Worm (Caenorhabditis elegans): ENCODE measurements around the gene aff-1.

The aff-1 gene

DNA sequence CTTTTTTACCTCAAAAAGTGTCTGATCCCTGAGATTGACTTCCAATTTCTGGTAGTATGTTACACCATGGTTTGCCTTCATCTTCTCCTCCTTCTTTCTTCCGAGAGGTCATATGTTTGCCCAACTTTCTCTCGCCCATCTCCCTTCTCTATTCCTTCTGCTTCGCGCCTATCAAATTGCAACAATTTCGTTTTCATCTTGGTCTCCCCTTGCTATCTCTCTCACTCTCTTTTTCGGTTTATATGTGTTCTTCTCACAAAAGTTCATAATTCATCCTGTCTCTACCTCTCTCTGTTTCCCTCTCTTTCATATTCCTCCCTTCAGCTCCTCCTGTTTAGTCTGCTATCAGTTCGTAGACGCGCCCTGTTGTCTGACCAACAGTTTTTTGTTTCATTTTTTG, 36.8 kb downstream of the aff-1 start:
- TF ChIP-seq ceh-82 (tag; optimal IDR thresholded peaks at IDR 0.05): no peak
- no peak for TF ChIP-seq fkh-10 (GFP tag; optimal IDR thresholded peaks at IDR 0.05)
- no peak for TF ChIP-seq elt-1 (tag; optimal IDR thresholded peaks at IDR 0.05)
- no peak for TF ChIP-seq ztf-11 (tag; optimal IDR thresholded peaks at IDR 0.05)
- no peak for TF ChIP-seq hmg-11 (tag; optimal IDR thresholded peaks at IDR 0.05)
- TF ChIP-seq nhr-237 (tag; optimal IDR thresholded peaks at IDR 0.05): no peak
- TF ChIP-seq ama-1 (optimal IDR thresholded peaks at IDR 0.05): no peak
- no peak for TF ChIP-seq lin-39 (tag; optimal IDR thresholded peaks at IDR 0.05)
- peak; percentile 55 for TF ChIP-seq unc-62 (GFP tag; optimal IDR thresholded peaks at IDR 0.05)
- no peak for TF ChIP-seq pqm-1 (tag; optimal IDR thresholded peaks at IDR 0.05)
- peak; percentile 55 for TF ChIP-seq pha-4 (tag; optimal IDR thresholded peaks at IDR 0.05)
- TF ChIP-seq lsy-12 (tag; optimal IDR thresholded peaks at IDR 0.05): no peak
- TF ChIP-seq nhr-77 (tag; optimal IDR thresholded peaks at IDR 0.05): no peak
- peak; percentile 38 for TF ChIP-seq jun-1 (tag; optimal IDR thresholded peaks at IDR 0.05)
- no peak for TF ChIP-seq egl-5 (tag; optimal IDR thresholded peaks at IDR 0.05)
- no peak for TF ChIP-seq R02D3.7 (tag; optimal IDR thresholded peaks at IDR 0.05)
- no peak for TF ChIP-seq snpc-4 (tag; optimal IDR thresholded peaks at IDR 0.05)
- TF ChIP-seq aly-2 (tag; optimal IDR thresholded peaks at IDR 0.05): no peak
- TF ChIP-seq nhr-25 (tag; optimal IDR thresholded peaks at IDR 0.05): peak; percentile 37
- no peak for TF ChIP-seq elt-3 (tag; optimal IDR thresholded peaks at IDR 0.05)
- TF ChIP-seq eor-1 (tag; optimal IDR thresholded peaks at IDR 0.05): no peak
- TF ChIP-seq nhr-28 (tag; optimal IDR thresholded peaks at IDR 0.05): no peak
- no peak for TF ChIP-seq fos-1 (tag; optimal IDR thresholded peaks at IDR 0.05)
- TF ChIP-seq mml-1 (tag; optimal IDR thresholded peaks at IDR 0.05): no peak
- TF ChIP-seq mdl-1 (tag; optimal IDR thresholded peaks at IDR 0.05): no peak
- TF ChIP-seq lin-15B (tag; optimal IDR thresholded peaks at IDR 0.05): no peak
- TF ChIP-seq nhr-12 (tag; optimal IDR thresholded peaks at IDR 0.05): no peak
- TF ChIP-seq ceh-28 (tag; optimal IDR thresholded peaks at IDR 0.05): no peak
- TF ChIP-seq nhr-23 (tag; optimal IDR thresholded peaks at IDR 0.05): no peak
- no peak for TF ChIP-seq fkh-2 (tag; optimal IDR thresholded peaks at IDR 0.05)
- TF ChIP-seq egl-27 (tag; optimal IDR thresholded peaks at IDR 0.05): no peak
- TF ChIP-seq nhr-76 (tag; optimal IDR thresholded peaks at IDR 0.05): no peak
- TF ChIP-seq nfya-1 (tag; optimal IDR thresholded peaks at IDR 0.05; ENCODE audit: insufficient read depth): peak; percentile 61
- TF ChIP-seq nhr-11 (tag; optimal IDR thresholded peaks at IDR 0.05): no peak
- TF ChIP-seq unc-39 (tag; optimal IDR thresholded peaks at IDR 0.05): no peak
- no peak for TF ChIP-seq nhr-67 (tag; optimal IDR thresholded peaks at IDR 0.05)
- TF ChIP-seq daf-12 (tag; optimal IDR thresholded peaks at IDR 0.05): no peak
- no peak for TF ChIP-seq nhr-43 (tag; optimal IDR thresholded peaks at IDR 0.05; ENCODE audit: poor library complexity, severe bottlenecking)
- no peak for TF ChIP-seq ceh-16 (tag; optimal IDR thresholded peaks at IDR 0.05)
- no peak for TF ChIP-seq tbx-2 (tag; optimal IDR thresholded peaks at IDR 0.05)
- TF ChIP-seq ZK546.5 (tag; optimal IDR thresholded peaks at IDR 0.05): no peak
- TF ChIP-seq sea-2 (GFP tag; optimal IDR thresholded peaks at IDR 0.05): no peak
- no peak for TF ChIP-seq ztf-4 (tag; optimal IDR thresholded peaks at IDR 0.05)
- TF ChIP-seq elt-2 (tag; optimal IDR thresholded peaks at IDR 0.05): peak; percentile 81
- TF ChIP-seq ceh-9 (tag; optimal IDR thresholded peaks at IDR 0.05): no peak

DNA sequence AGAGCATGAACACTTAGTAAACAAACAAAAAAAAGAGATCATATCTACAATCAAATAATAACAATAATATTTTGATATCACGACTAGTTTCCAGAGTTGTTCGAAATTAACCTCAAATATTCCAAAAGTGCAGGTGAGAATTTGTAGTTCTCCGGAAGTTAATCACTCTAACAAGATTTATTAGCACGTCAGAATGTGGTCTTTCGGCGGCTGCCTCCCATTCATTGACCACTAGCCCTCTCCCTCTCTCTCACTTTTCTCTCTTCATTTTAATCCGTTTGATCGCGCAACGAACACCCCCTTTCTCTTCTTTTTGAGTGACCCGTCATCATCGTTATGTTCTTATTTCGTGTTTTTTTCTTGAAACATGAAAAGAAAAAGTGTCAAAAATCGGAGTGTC, 37.8 kb downstream of the aff-1 start:
- peak; percentile 53 for TF ChIP-seq nhr-23 (tag; optimal IDR thresholded peaks at IDR 0.05)
- TF ChIP-seq nhr-25 (tag; optimal IDR thresholded peaks at IDR 0.05): peak; percentile 38
- no peak for TF ChIP-seq ztf-4 (tag; optimal IDR thresholded peaks at IDR 0.05)
- TF ChIP-seq nhr-43 (tag; optimal IDR thresholded peaks at IDR 0.05; ENCODE audit: poor library complexity, severe bottlenecking): peak; percentile 63
- no peak for TF ChIP-seq ama-1 (optimal IDR thresholded peaks at IDR 0.05)
- TF ChIP-seq daf-12 (tag; optimal IDR thresholded peaks at IDR 0.05): no peak
- TF ChIP-seq aly-2 (tag; optimal IDR thresholded peaks at IDR 0.05): no peak
- peak; percentile 91 for TF ChIP-seq unc-62 (GFP tag; optimal IDR thresholded peaks at IDR 0.05)
- peak; percentile 45 for TF ChIP-seq egl-5 (tag; optimal IDR thresholded peaks at IDR 0.05)
- peak; percentile 63 for TF ChIP-seq lin-39 (tag; optimal IDR thresholded peaks at IDR 0.05)
- peak; percentile 27 for TF ChIP-seq nfya-1 (tag; optimal IDR thresholded peaks at IDR 0.05; ENCODE audit: insufficient read depth)

Data from whole organism, L3 larva.